Fruit fly (Drosophila melanogaster) whole organism, embryonic: Measurements from ENCODE around the gene CG4218.

Experiments used
- Adf1 ChIP-seq: fragments of 200-800 bp; sonication (Bioruptor generic); IDR thresholded peaks from 2 replicates; pipeline ENCODE4 v1.3.6; 2022; ENCODE audit warnings: missing biosample characterization, missing genetic modification characterization
- Atf-2 ChIP-seq: fragments of 200-800 bp; sonication (Bioruptor generic); optimal IDR thresholded peaks from 2 replicates; lab custom pipeline; 2016; ENCODE audit warnings: missing biosample characterization, missing genetic modification characterization
- C15 ChIP-seq: fragments of 200-800 bp; sonication (Bioruptor generic); IDR thresholded peaks from 3 replicates; pipeline ENCODE4 v1.3.6; 2022; ENCODE audit warnings: missing biosample characterization, missing genetic modification characterization
- CG12942 ChIP-seq: fragments of 200-800 bp; sonication (Bioruptor generic); optimal IDR thresholded peaks from 3 replicates; lab custom pipeline; 2016; ENCODE audit warnings: missing biosample characterization, missing genetic modification characterization
- CG13775 ChIP-seq: fragments of 200-800 bp; sonication (Bioruptor generic); optimal IDR thresholded peaks from 3 replicates; lab custom pipeline; 2017; ENCODE audit warnings: missing biosample characterization, mild to moderate bottlenecking, missing genetic modification characterization
- CG14860 ChIP-seq: fragments of 200-800 bp; sonication (Bioruptor generic); IDR thresholded peaks from 3 replicates; pipeline ENCODE4 v1.3.6; 2022; ENCODE audit warnings: missing biosample characterization, missing genetic modification characterization; ENCODE audit not compliant: partially characterized antibody
- CG15073 ChIP-seq: fragments of 200-800 bp; sonication (Bioruptor generic); optimal IDR thresholded peaks from 2 replicates; lab custom pipeline; 2016; ENCODE audit warnings: missing biosample characterization, missing genetic modification characterization
- CG16779 ChIP-seq: fragments of 200-800 bp; sonication (Bioruptor generic); IDR thresholded peaks from 2 replicates; pipeline ENCODE4 v1.3.6; 2022; ENCODE audit warnings: missing biosample characterization, missing genetic modification characterization
- CG17361 ChIP-seq: fragments of 200-800 bp; sonication (Bioruptor generic); IDR thresholded peaks from 3 replicates; pipeline ENCODE4 v1.3.6; 2022; ENCODE audit warnings: missing biosample characterization, missing genetic modification characterization
- CG17385 ChIP-seq: fragments of 200-800 bp; sonication (Bioruptor generic); optimal IDR thresholded peaks from 3 replicates; lab custom pipeline; 2018; ENCODE audit warnings: missing biosample characterization, mild to moderate bottlenecking, missing genetic modification characterization
- CG17612 ChIP-seq: fragments of 200-800 bp; sonication (Bioruptor generic); IDR thresholded peaks from 2 replicates; pipeline ENCODE4 v1.3.6; 2022; ENCODE audit warnings: missing biosample characterization, missing genetic modification characterization
- CG1792 ChIP-seq: fragments of 200-800 bp; sonication (Bioruptor generic); optimal IDR thresholded peaks from 2 replicates; lab custom pipeline; 2016; ENCODE audit warnings: missing biosample characterization, missing genetic modification characterization
- CG2116 ChIP-seq: fragments of 200-800 bp; sonication (Bioruptor generic); optimal IDR thresholded peaks from 3 replicates; lab custom pipeline; 2018; ENCODE audit warnings: missing biosample characterization, mild to moderate bottlenecking, missing genetic modification characterization
- CG30403 ChIP-seq: fragments of 200-800 bp; sonication (Bioruptor generic); optimal IDR thresholded peaks from 3 replicates; lab custom pipeline; 2016; ENCODE audit warnings: missing biosample characterization, missing genetic modification characterization
- CG31224 ChIP-seq: fragments of 200-800 bp; sonication (Bioruptor generic); IDR thresholded peaks from 2 replicates; pipeline ENCODE4 v1.3.6; 2022; ENCODE audit warnings: missing biosample characterization, missing genetic modification characterization
- CG31365 ChIP-seq: fragments of 200-800 bp; sonication (Bioruptor generic); optimal IDR thresholded peaks from 2 replicates; lab custom pipeline; 2018; ENCODE audit warnings: missing biosample characterization, mild to moderate bottlenecking, missing genetic modification characterization
- CG4360 ChIP-seq: fragments of 200-800 bp; sonication (Bioruptor generic); IDR thresholded peaks from 2 replicates; pipeline ENCODE4 v1.3.6; 2022; ENCODE audit warnings: missing biosample characterization, missing genetic modification characterization
- CG6689 ChIP-seq: fragments of 200-800 bp; sonication (Bioruptor generic); IDR thresholded peaks from 2 replicates; pipeline ENCODE4 v1.3.6; 2022; ENCODE audit warnings: missing biosample characterization, missing genetic modification characterization
- CG6813 ChIP-seq: fragments of 200-800 bp; sonication (Bioruptor generic); optimal IDR thresholded peaks from 2 replicates; lab custom pipeline; 2017; ENCODE audit warnings: missing biosample characterization, missing genetic modification characterization, mild to moderate bottlenecking, moderate library complexity, missing genetic modification reagents
- CG7839 ChIP-seq: fragments of 200-800 bp; sonication (Bioruptor generic); optimal IDR thresholded peaks from 3 replicates; lab custom pipeline; 2018; ENCODE audit warnings: missing biosample characterization, mild to moderate bottlenecking, missing genetic modification characterization, moderate library complexity
- CG9876 ChIP-seq: fragments of 200-800 bp; sonication (Bioruptor generic); optimal IDR thresholded peaks from 2 replicates; lab custom pipeline; 2016; ENCODE audit warnings: missing biosample characterization, missing genetic modification characterization
- CHES-1-like ChIP-seq: fragments of 200-800 bp; sonication (Bioruptor generic); optimal IDR thresholded peaks from 2 replicates; lab custom pipeline; 2016; ENCODE audit warnings: missing biosample characterization, missing genetic modification characterization
- D19B ChIP-seq: fragments of 200-800 bp; sonication (Bioruptor generic); optimal IDR thresholded peaks from 2 replicates; lab custom pipeline; 2017; ENCODE audit warnings: missing biosample characterization, mild to moderate bottlenecking, missing genetic modification characterization
- Deaf1 ChIP-seq: fragments of 200-800 bp; optimal IDR thresholded peaks from 3 replicates; lab custom pipeline; 2019; ENCODE audit warnings: missing biosample characterization, mild to moderate bottlenecking, missing genetic modification characterization, moderate library complexity
- Dip3 ChIP-seq: fragments of 200-800 bp; sonication (Bioruptor generic); optimal IDR thresholded peaks from 3 replicates; lab custom pipeline; 2016; ENCODE audit warnings: missing biosample characterization, missing genetic modification characterization
- Eip74EF ChIP-seq, 2 experiments: fragments of 200-800 bp in 1 of 2; fragments of >200 bp in 1 of 2; sonication (Bioruptor generic) in 1 of 2; optimal IDR thresholded peaks; 2 replicates each; lab custom pipeline; 2017 to 2019; ENCODE audit warnings: missing biosample characterization in 2 of 2, missing genetic modification characterization in 2 of 2, mild to moderate bottlenecking in 1 of 2, moderate library complexity in 1 of 2
- Ets65A ChIP-seq: fragments of 200-800 bp; sonication (Bioruptor generic); peaks from one replicate; lab custom pipeline; 2016; ENCODE audit warnings: missing biosample characterization, missing genetic modification characterization
- Fer1 ChIP-seq: fragments of 200-800 bp; sonication (Bioruptor generic); optimal IDR thresholded peaks from 2 replicates; lab custom pipeline; 2017; ENCODE audit warnings: missing biosample characterization, mild to moderate bottlenecking, missing genetic modification characterization
- Hr39 ChIP-seq: fragments of >200 bp; optimal IDR thresholded peaks from 2 replicates; lab custom pipeline; 2017
- MTF-1 ChIP-seq: fragments of 200-800 bp; sonication (Bioruptor generic); optimal IDR thresholded peaks from 2 replicates; lab custom pipeline; 2018; ENCODE audit warnings: missing biosample characterization, mild to moderate bottlenecking, missing genetic modification characterization, borderline replicate concordance
- Mrtf ChIP-seq: fragments of 200-800 bp; sonication (Bioruptor generic); IDR thresholded peaks from 3 replicates; pipeline ENCODE4 v1.3.6; 2022; ENCODE audit warnings: missing biosample characterization, missing genetic modification characterization
- Nf-YC ChIP-seq: fragments of 200-800 bp; optimal IDR thresholded peaks from 3 replicates; lab custom pipeline; 2019; ENCODE audit warnings: missing biosample characterization, mild to moderate bottlenecking, missing genetic modification characterization, moderate library complexity
- Oli ChIP-seq: fragments of 200-800 bp; sonication (Bioruptor generic); optimal IDR thresholded peaks from 2 replicates; lab custom pipeline; 2018; ENCODE audit warnings: missing biosample characterization, mild to moderate bottlenecking, missing genetic modification characterization, moderate library complexity
- Poxn ChIP-seq: fragments of 200-800 bp; sonication (Bioruptor generic); IDR thresholded peaks from 2 replicates; pipeline ENCODE4 v1.3.6; 2022; ENCODE audit warnings: missing biosample characterization, missing genetic modification characterization
- TFAM ChIP-seq: fragments of 200-800 bp; sonication (Bioruptor generic); optimal IDR thresholded peaks from 2 replicates; lab custom pipeline; 2017; ENCODE audit warnings: missing biosample characterization, missing genetic modification characterization, inconsistent platforms
- cg ChIP-seq: fragments of 200-800 bp; sonication (Bioruptor generic); optimal IDR thresholded peaks from 3 replicates; lab custom pipeline; 2019; ENCODE audit warnings: missing biosample characterization, mild to moderate bottlenecking, missing genetic modification characterization, moderate library complexity
- chn ChIP-seq: fragments of 200-800 bp; sonication (Bioruptor generic); optimal IDR thresholded peaks from 2 replicates; lab custom pipeline; 2016; ENCODE audit warnings: missing biosample characterization, missing genetic modification characterization
- dati ChIP-seq: fragments of 200-800 bp; sonication (Bioruptor generic); IDR thresholded peaks from 2 replicates; pipeline ENCODE4 v1.3.6; 2022; ENCODE audit warnings: missing biosample characterization, missing genetic modification characterization
- exex ChIP-seq: fragments of 200-800 bp; sonication (Bioruptor generic); optimal IDR thresholded peaks from 4 replicates; lab custom pipeline; 2018; ENCODE audit warnings: missing biosample characterization, mild to moderate bottlenecking, missing genetic modification characterization, moderate library complexity
- eyg ChIP-seq: fragments of 200-800 bp; sonication (Bioruptor generic); optimal IDR thresholded peaks from 3 replicates; lab custom pipeline; 2016; ENCODE audit warnings: missing biosample characterization, missing genetic modification characterization
- gcm ChIP-seq: fragments of 200-800 bp; sonication (Bioruptor generic); optimal IDR thresholded peaks from 2 replicates; lab custom pipeline; 2019; ENCODE audit warnings: missing biosample characterization, mild to moderate bottlenecking, missing genetic modification characterization, moderate library complexity
- nerfin-1 ChIP-seq: fragments of 200-800 bp; sonication (Bioruptor generic); optimal IDR thresholded peaks from 3 replicates; lab custom pipeline; 2019; ENCODE audit warnings: missing biosample characterization, mild to moderate bottlenecking, missing genetic modification characterization, moderate library complexity
- pb ChIP-seq: fragments of 200-800 bp; sonication (Bioruptor generic); optimal IDR thresholded peaks from 3 replicates; lab custom pipeline; 2016; ENCODE audit warnings: missing biosample characterization, missing genetic modification characterization
- prd ChIP-seq, 3 experiments: fragments of >200 bp in 2 of 3; fragments of 200-800 bp in 1 of 3; sonication (Bioruptor generic) in 1 of 3; optimal IDR thresholded peaks in 2 of 3; IDR thresholded peaks in 1 of 3; 2 replicates in 2 of 3; 3 replicates in 1 of 3; pipeline versions ENCODE4 v1.3.6 to Lab custom; 2017 to 2022; ENCODE audit warnings: missing biosample characterization in 1 of 3, missing genetic modification characterization in 1 of 3
- psq ChIP-seq: fragments of 200-800 bp; sonication (Bioruptor generic); optimal IDR thresholded peaks from 2 replicates; lab custom pipeline; 2017; ENCODE audit warnings: missing biosample characterization, missing genetic modification characterization
- rib ChIP-seq: fragments of 200-800 bp; sonication (Bioruptor generic); IDR thresholded peaks from 2 replicates; pipeline ENCODE4 v1.3.6; 2022; ENCODE audit warnings: missing biosample characterization, missing genetic modification characterization
- run ChIP-seq: fragments of 200-800 bp; sonication (Bioruptor generic); optimal IDR thresholded peaks from 3 replicates; lab custom pipeline; 2018; ENCODE audit warnings: missing biosample characterization, mild to moderate bottlenecking, missing genetic modification characterization
- wdn ChIP-seq: fragments of 200-800 bp; sonication (Bioruptor generic); IDR thresholded peaks from 2 replicates; pipeline ENCODE4 v1.3.6; 2022; ENCODE audit warnings: missing biosample characterization, missing genetic modification characterization
- yki ChIP-seq: fragments of >200 bp; optimal IDR thresholded peaks from 3 replicates; lab custom pipeline; 2018
- zfh1 ChIP-seq: fragments of 200-800 bp; sonication (Bioruptor generic); IDR thresholded peaks from 3 replicates; pipeline ENCODE4 v1.3.6; 2022; ENCODE audit warnings: missing biosample characterization, missing genetic modification characterization

CG4218 gene

DNA sequence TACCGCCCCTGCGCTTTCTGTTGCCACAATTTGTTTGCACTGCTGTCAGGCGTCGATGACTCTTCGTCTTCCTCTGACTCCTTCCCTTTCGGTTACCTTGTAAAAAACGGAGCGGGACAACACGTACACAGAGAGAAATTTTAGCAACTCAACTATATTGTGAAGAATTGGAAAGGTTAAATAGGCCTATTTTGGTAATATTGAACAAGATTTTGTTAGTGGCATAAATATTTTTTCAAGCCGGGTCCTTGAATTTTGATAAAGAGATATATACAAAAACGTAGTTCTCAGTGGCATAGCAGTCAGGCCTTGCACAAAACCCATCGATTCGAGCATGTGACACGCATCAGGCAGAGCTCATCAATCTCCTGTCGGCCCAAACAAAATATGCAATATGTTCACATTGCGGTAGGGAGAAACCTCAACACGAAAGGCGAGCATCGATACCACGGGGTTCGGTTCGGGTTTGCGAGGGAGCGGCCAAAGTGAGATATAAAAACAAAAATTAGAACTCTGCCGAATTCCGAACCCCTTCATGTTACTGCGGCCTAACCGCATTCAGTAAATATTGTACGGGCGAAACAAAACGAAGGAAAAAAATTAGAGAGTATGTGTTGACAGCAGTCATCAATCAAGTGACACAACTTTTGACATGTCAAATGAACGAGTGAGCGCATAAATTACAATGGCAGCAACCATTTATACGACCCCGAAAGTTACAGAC, 5.1 kb upstream of the CG4218 start (continued):
- TF ChIP-seq C15 (GFP tag; lab: Robert Waterston, UW), result no peak
- TF ChIP-seq CG13775 (GFP tag; lab: Kevin White, UChicago), result peak; percentile 68
- no peak for TF ChIP-seq wdn (GFP tag; lab: Robert Waterston, UW)
- TF ChIP-seq yki, result no peak
- TF ChIP-seq chn (GFP tag; lab: Kevin White, UChicago), result peak; percentile 74
- peak; percentile 71 for TF ChIP-seq Oli
- peak; percentile 3 for TF ChIP-seq CG15073
- peak; percentile 55 for TF ChIP-seq Deaf1 (tag; lab: Kevin White, UChicago)
- TF ChIP-seq TFAM (GFP tag; lab: Kevin White, UChicago), result peak; percentile 50
- peak; percentile 72 for TF ChIP-seq CHES-1-like (GFP tag; lab: Kevin White, UChicago)
- TF ChIP-seq prd (optimal IDR thresholded peaks at IDR 0.05; lab: Kevin White, UChicago), result no peak
- peak; percentile 92 for TF ChIP-seq prd (GFP tag; IDR thresholded peaks at IDR 0.05; lab: Robert Waterston, UW)
- no peak for TF ChIP-seq D19B (GFP tag; lab: Kevin White, UChicago)
- peak; percentile 70 for TF ChIP-seq Atf-2 (GFP tag; lab: Kevin White, UChicago)
- peak; percentile 52 for TF ChIP-seq CG9876 (GFP tag; lab: Kevin White, UChicago)
- TF ChIP-seq rib (GFP tag; lab: Robert Waterston, UW), result no peak
- TF ChIP-seq CG16779 (GFP tag; lab: Robert Waterston, UW), result no peak
- TF ChIP-seq Eip74EF (GFP tag; optimal IDR thresholded peaks at IDR 0.05; lab: Kevin White, UChicago), result peak in 1 of 2 experiments; percentile 42
- no peak for TF ChIP-seq Nf-YC (tag; lab: Kevin White, UChicago)
- TF ChIP-seq CG6689, result peak; percentile 83
- peak; percentile 28 for TF ChIP-seq CG17385 (GFP tag; lab: Kevin White, UChicago)
- no peak for TF ChIP-seq CG12942
- peak; percentile 63 for TF ChIP-seq CG1792 (GFP tag; lab: Kevin White, UChicago)
- TF ChIP-seq Dip3 (GFP tag; lab: Kevin White, UChicago), result peak; percentile 24
- no peak for TF ChIP-seq CG31365
- peak; percentile 77 for TF ChIP-seq CG6813 (GFP tag; lab: Kevin White, UChicago)
- TF ChIP-seq MTF-1 (GFP tag; lab: Kevin White, UChicago), result peak; percentile 66
- no peak for TF ChIP-seq CG17612 (GFP tag; lab: Robert Waterston, UW)
- TF ChIP-seq Adf1 (GFP tag; lab: Robert Waterston, UW), result no peak
- TF ChIP-seq psq (GFP tag; lab: Kevin White, UChicago), result no peak
- TF ChIP-seq CG7839 (tag; lab: Kevin White, UChicago), result peak; percentile 84
- TF ChIP-seq zfh1 (GFP tag; lab: Robert Waterston, UW), result peak; percentile 90
- TF ChIP-seq nerfin-1 (tag; lab: Kevin White, UChicago), result peak; percentile 63
- peak; percentile 69 for TF ChIP-seq CG30403 (GFP tag; lab: Kevin White, UChicago)
- peak; percentile 56 for TF ChIP-seq Fer1 (GFP tag; lab: Kevin White, UChicago)
- TF ChIP-seq eyg, result peak; percentile 44
- TF ChIP-seq pb (GFP tag; lab: Kevin White, UChicago), result peak; percentile 64
- peak; percentile 67; the same call in 1 of the 2 replicates for TF ChIP-seq dati (GFP tag; lab: Robert Waterston, UW)
- TF ChIP-seq exex, result no peak
- peak; percentile 45; the same call in 1 of the 2 replicates for TF ChIP-seq CG4360 (GFP tag; lab: Robert Waterston, UW)
- TF ChIP-seq Mrtf (GFP tag; lab: Robert Waterston, UW), result 0 out of 3 replicates have a peak, but pooled peaks have one; percentile 41
- TF ChIP-seq CG14860 (GFP tag; lab: Robert Waterston, UW), result no peak
- TF ChIP-seq cg (GFP tag; lab: Kevin White, UChicago), result no peak
- no peak for TF ChIP-seq Poxn (GFP tag; lab: Robert Waterston, UW)
- TF ChIP-seq CG17361 (GFP tag; lab: Robert Waterston, UW), result peak; percentile 87
- TF ChIP-seq Ets65A (GFP tag; lab: Kevin White, UChicago), result peak; percentile 95
- no peak for TF ChIP-seq Hr39
- TF ChIP-seq gcm, result peak; percentile 36
- TF ChIP-seq CG2116 (GFP tag; lab: Kevin White, UChicago), result peak; percentile 37
- TF ChIP-seq run (tag; lab: Kevin White, UChicago), result peak; percentile 5
- peak; percentile 58; the same call in 1 of the 2 replicates for TF ChIP-seq CG31224 (GFP tag; lab: Robert Waterston, UW)
